Fruit fly (Drosophila melanogaster) whole organism, embryonic: ENCODE results near the gene CG13605.

ENCODE experiments used
- Bdp1 ChIP-seq: fragments of 200-800 bp; sonication (Bioruptor generic); optimal IDR thresholded peaks from 3 replicates; lab custom pipeline; 2016; ENCODE audit warnings: missing biosample characterization, missing genetic modification characterization
- Blimp-1 ChIP-seq: fragments of 200-800 bp; sonication (Bioruptor generic); optimal IDR thresholded peaks from 3 replicates; lab custom pipeline; 2018; ENCODE audit warnings: missing biosample characterization, missing genetic modification characterization, mild to moderate bottlenecking, moderate library complexity, missing genetic modification reagents
- CG11456 ChIP-seq: fragments of 200-800 bp; sonication (Bioruptor generic); IDR thresholded peaks from 3 replicates; pipeline ENCODE4 v1.3.6; 2022; ENCODE audit warnings: missing biosample characterization, missing genetic modification characterization
- CG11695 ChIP-seq: fragments of 200-800 bp; sonication (Bioruptor generic); IDR thresholded peaks from 3 replicates; pipeline ENCODE4 v1.3.6; 2022; ENCODE audit warnings: missing biosample characterization, missing genetic modification characterization
- CG12104 ChIP-seq: fragments of 200-800 bp; sonication (Bioruptor generic); optimal IDR thresholded peaks from 3 replicates; lab custom pipeline; 2016; ENCODE audit warnings: missing biosample characterization, missing genetic modification characterization
- CG17802 ChIP-seq: fragments of 200-800 bp; sonication (Bioruptor generic); optimal IDR thresholded peaks from 2 replicates; lab custom pipeline; 2018; ENCODE audit warnings: missing biosample characterization, mild to moderate bottlenecking, missing genetic modification characterization, moderate library complexity
- CG18599 ChIP-seq: fragments of 200-800 bp; sonication (Bioruptor generic); optimal IDR thresholded peaks from 3 replicates; lab custom pipeline; 2017; ENCODE audit warnings: missing biosample characterization, missing genetic modification characterization, mild to moderate bottlenecking, moderate library complexity, missing genetic modification reagents
- CG2678 ChIP-seq: fragments of 200-800 bp; sonication (Bioruptor generic); optimal IDR thresholded peaks from 3 replicates; lab custom pipeline; 2019; ENCODE audit warnings: missing biosample characterization, mild to moderate bottlenecking, missing genetic modification characterization, moderate library complexity
- CG30020 ChIP-seq: fragments of 200-800 bp; optimal IDR thresholded peaks from 2 replicates; lab custom pipeline; 2019; ENCODE audit warnings: missing biosample characterization, mild to moderate bottlenecking, missing genetic modification characterization, moderate library complexity
- CG31224 ChIP-seq: fragments of 200-800 bp; sonication (Bioruptor generic); IDR thresholded peaks from 2 replicates; pipeline ENCODE4 v1.3.6; 2022; ENCODE audit warnings: missing biosample characterization, missing genetic modification characterization
- CG34376 ChIP-seq: fragments of 200-800 bp; sonication (Bioruptor generic); optimal IDR thresholded peaks from 2 replicates; lab custom pipeline; 2018; ENCODE audit warnings: missing biosample characterization, mild to moderate bottlenecking, missing genetic modification characterization
- CG34422 ChIP-seq: fragments of 200-800 bp; sonication (Bioruptor generic); IDR thresholded peaks from 3 replicates; pipeline ENCODE4 v1.3.6; 2022; ENCODE audit warnings: missing biosample characterization, missing genetic modification characterization
- CG3847 ChIP-seq: fragments of 200-800 bp; sonication (Bioruptor generic); IDR thresholded peaks from 2 replicates; pipeline ENCODE4 v1.3.6; 2022; ENCODE audit warnings: missing biosample characterization, missing genetic modification characterization
- CG4328 ChIP-seq: fragments of 200-800 bp; sonication (Bioruptor generic); optimal IDR thresholded peaks from 3 replicates; lab custom pipeline; 2017; ENCODE audit warnings: missing biosample characterization, missing genetic modification reagents, missing genetic modification characterization
- CG6854 ChIP-seq: fragments of 200-800 bp; sonication (Bioruptor generic); optimal IDR thresholded peaks from 3 replicates; lab custom pipeline; 2017; ENCODE audit warnings: missing biosample characterization, mild to moderate bottlenecking, missing genetic modification characterization
- CG8281 ChIP-seq: fragments of 200-800 bp; sonication (Bioruptor generic); optimal IDR thresholded peaks from 2 replicates; lab custom pipeline; 2018; ENCODE audit warnings: missing biosample characterization, mild to moderate bottlenecking, missing genetic modification characterization, moderate library complexity
- CG9876 ChIP-seq: fragments of 200-800 bp; sonication (Bioruptor generic); optimal IDR thresholded peaks from 2 replicates; lab custom pipeline; 2016; ENCODE audit warnings: missing biosample characterization, missing genetic modification characterization
- Dfd ChIP-seq, 2 experiments: fragments of >200 bp; optimal IDR thresholded peaks; 2 replicates each; lab custom pipeline; 2017; ENCODE audit warnings: missing biosample characterization in 2 of 2, missing genetic modification characterization in 2 of 2
- Ets65A ChIP-seq: fragments of 200-800 bp; sonication (Bioruptor generic); peaks from one replicate; lab custom pipeline; 2016; ENCODE audit warnings: missing biosample characterization, missing genetic modification characterization
- Fer3 ChIP-seq: fragments of 200-800 bp; sonication (Bioruptor generic); optimal IDR thresholded peaks from 2 replicates; lab custom pipeline; 2018; ENCODE audit warnings: missing biosample characterization, mild to moderate bottlenecking, missing genetic modification characterization, moderate library complexity
- GATAe ChIP-seq: fragments of 200-800 bp; sonication (Bioruptor generic); conservative IDR thresholded peaks from 2 replicates; pipeline ENCODE4 v1.3.6; 2022; ENCODE audit warnings: missing biosample characterization, missing genetic modification characterization
- HLH4C ChIP-seq: fragments of 200-800 bp; sonication (Bioruptor generic); IDR thresholded peaks from 3 replicates; pipeline ENCODE4 v1.3.6; 2022; ENCODE audit warnings: missing biosample characterization, missing genetic modification characterization; ENCODE audit not compliant: partially characterized antibody
- HmgZ ChIP-seq: fragments of 200-800 bp; sonication (Bioruptor generic); optimal IDR thresholded peaks from 2 replicates; lab custom pipeline; 2018; ENCODE audit warnings: missing biosample characterization, mild to moderate bottlenecking, missing genetic modification characterization
- Mrtf ChIP-seq: fragments of 200-800 bp; sonication (Bioruptor generic); IDR thresholded peaks from 3 replicates; pipeline ENCODE4 v1.3.6; 2022; ENCODE audit warnings: missing biosample characterization, missing genetic modification characterization
- Spps ChIP-seq: fragments of 200-800 bp; sonication (Bioruptor generic); optimal IDR thresholded peaks from 2 replicates; lab custom pipeline; 2018; ENCODE audit warnings: missing biosample characterization, mild to moderate bottlenecking, missing genetic modification characterization
- Trl ChIP-seq, 3 experiments: fragments of >200 bp in 2 of 3; fragments of 200-800 bp in 1 of 3; sonication (Bioruptor generic) in 1 of 3; optimal IDR thresholded peaks; 2 replicates in 1 of 3; 3 replicates in 2 of 3; lab custom pipeline; 2016 to 2017; ENCODE audit warnings: missing biosample characterization in 1 of 3, missing genetic modification characterization in 1 of 3
- ash1 ChIP-seq: fragments of 200-800 bp; sonication (Bioruptor generic); optimal IDR thresholded peaks from 2 replicates; lab custom pipeline; 2018; ENCODE audit warnings: missing biosample characterization, mild to moderate bottlenecking, missing genetic modification characterization
- cas ChIP-seq: fragments of 200-800 bp; sonication (Bioruptor generic); IDR thresholded peaks from 2 replicates; pipeline ENCODE4 v1.3.6; 2022; ENCODE audit warnings: missing biosample characterization, missing genetic modification characterization
- cg ChIP-seq: fragments of 200-800 bp; sonication (Bioruptor generic); optimal IDR thresholded peaks from 3 replicates; lab custom pipeline; 2019; ENCODE audit warnings: missing biosample characterization, mild to moderate bottlenecking, missing genetic modification characterization, moderate library complexity
- chm ChIP-seq: fragments of 200-800 bp; sonication (Bioruptor generic); IDR thresholded peaks from 2 replicates; pipeline ENCODE4 v1.3.6; 2022; ENCODE audit warnings: missing biosample characterization, missing genetic modification characterization
- chn ChIP-seq: fragments of 200-800 bp; sonication (Bioruptor generic); optimal IDR thresholded peaks from 2 replicates; lab custom pipeline; 2016; ENCODE audit warnings: missing biosample characterization, missing genetic modification characterization
- cwo ChIP-seq: fragments of 200-800 bp; sonication (Bioruptor generic); optimal IDR thresholded peaks from 3 replicates; lab custom pipeline; 2017; ENCODE audit warnings: missing biosample characterization, missing genetic modification characterization, mild to moderate bottlenecking, moderate library complexity, missing genetic modification reagents
- dm ChIP-seq: fragments of 200-800 bp; sonication (Bioruptor generic); optimal IDR thresholded peaks from 3 replicates; lab custom pipeline; 2016; ENCODE audit warnings: missing biosample characterization, missing genetic modification characterization
- exex ChIP-seq: fragments of 200-800 bp; sonication (Bioruptor generic); optimal IDR thresholded peaks from 4 replicates; lab custom pipeline; 2018; ENCODE audit warnings: missing biosample characterization, mild to moderate bottlenecking, missing genetic modification characterization, moderate library complexity
- gfzf ChIP-seq: fragments of 200-800 bp; sonication (Bioruptor generic); optimal IDR thresholded peaks from 2 replicates; lab custom pipeline; 2016; ENCODE audit warnings: missing biosample characterization, mild to moderate bottlenecking, missing genetic modification characterization, moderate library complexity
- grn ChIP-seq: fragments of 200-800 bp; sonication (Bioruptor generic); optimal IDR thresholded peaks from 3 replicates; lab custom pipeline; 2017; ENCODE audit warnings: missing biosample characterization, missing genetic modification characterization
- gro ChIP-seq: fragments of 200-800 bp; sonication (Bioruptor generic); optimal IDR thresholded peaks from 2 replicates; lab custom pipeline; 2016; ENCODE audit warnings: missing biosample characterization, missing genetic modification characterization
- lab ChIP-seq: fragments of 200-800 bp; sonication (Bioruptor generic); optimal IDR thresholded peaks from 3 replicates; lab custom pipeline; 2017; ENCODE audit warnings: missing biosample characterization, missing genetic modification characterization, mild to moderate bottlenecking, moderate library complexity, missing genetic modification reagents
- mirr ChIP-seq: fragments of 200-800 bp; sonication (Bioruptor generic); optimal IDR thresholded peaks from 3 replicates; lab custom pipeline; 2018; ENCODE audit warnings: missing biosample characterization, mild to moderate bottlenecking, missing genetic modification characterization
- odd ChIP-seq: fragments of 200-800 bp; sonication (Bioruptor generic); optimal IDR thresholded peaks from 2 replicates; lab custom pipeline; 2017; ENCODE audit warnings: missing biosample characterization, mild to moderate bottlenecking, missing genetic modification characterization
- prd ChIP-seq, 3 experiments: fragments of >200 bp in 2 of 3; fragments of 200-800 bp in 1 of 3; sonication (Bioruptor generic) in 1 of 3; optimal IDR thresholded peaks in 2 of 3; IDR thresholded peaks in 1 of 3; 2 replicates in 2 of 3; 3 replicates in 1 of 3; pipeline versions ENCODE4 v1.3.6 to Lab custom; 2017 to 2022; ENCODE audit warnings: missing biosample characterization in 1 of 3, missing genetic modification characterization in 1 of 3
- row ChIP-seq: fragments of 200-800 bp; sonication (Bioruptor generic); IDR thresholded peaks from 3 replicates; pipeline ENCODE4 v1.3.6; 2022; ENCODE audit warnings: missing biosample characterization, missing genetic modification characterization
- sd ChIP-seq: fragments of 200-800 bp; sonication (Bioruptor generic); optimal IDR thresholded peaks from 3 replicates; lab custom pipeline; 2018; ENCODE audit warnings: missing biosample characterization, mild to moderate bottlenecking, missing genetic modification characterization, moderate library complexity
- slou ChIP-seq: fragments of 200-800 bp; sonication (Bioruptor generic); optimal IDR thresholded peaks from 3 replicates; lab custom pipeline; 2016; ENCODE audit warnings: missing biosample characterization, missing genetic modification characterization
- slp2 ChIP-seq: fragments of 200-800 bp; sonication (Bioruptor generic); optimal IDR thresholded peaks from 2 replicates; lab custom pipeline; 2016; ENCODE audit warnings: missing biosample characterization, missing genetic modification characterization
- sug ChIP-seq: fragments of 200-800 bp; optimal IDR thresholded peaks from 2 replicates; lab custom pipeline; 2019; ENCODE audit warnings: missing biosample characterization, mild to moderate bottlenecking, missing genetic modification characterization, moderate library complexity
- toy ChIP-seq: fragments of 200-800 bp; sonication (Bioruptor generic); IDR thresholded peaks from 2 replicates; pipeline ENCODE4 v1.3.6; 2022; ENCODE audit warnings: missing biosample characterization, missing genetic modification characterization
- vfl ChIP-seq: fragments of 200-800 bp; sonication (Bioruptor generic); optimal IDR thresholded peaks from 2 replicates; lab custom pipeline; 2016; ENCODE audit warnings: missing biosample characterization, missing genetic modification characterization

Gene CG13605

dm6 chr3R:24084975-24085374 lies 27.2 kb downstream of the CG13605 start:
- TF ChIP-seq Trl (optimal IDR thresholded peaks at IDR 0.05; lab: Kevin White, UChicago) (no peak), Trl (GFP tag; optimal IDR thresholded peaks at IDR 0.05; lab: Kevin White, UChicago) (no peak), HLH4C (GFP tag; lab: Robert Waterston, UW) (no peak), exex (tag; lab: Kevin White, UChicago) (peak; percentile 99), CG18599 (GFP tag; lab: Kevin White, UChicago) (peak; percentile 16), CG31224 (GFP tag; lab: Robert Waterston, UW) (no peak), slou (GFP tag; lab: Kevin White, UChicago) (no peak), mirr (GFP tag; lab: Kevin White, UChicago) (peak; percentile 94), CG34376 (GFP tag; lab: Kevin White, UChicago) (peak; percentile 82), CG4328 (no peak), CG8281 (tag; lab: Kevin White, UChicago) (peak; percentile 1), Blimp-1 (no peak), slp2 (GFP tag; lab: Kevin White, UChicago) (no peak), sug (tag; lab: Kevin White, UChicago) (peak; percentile 64), cg (GFP tag; lab: Kevin White, UChicago) (no peak), lab (GFP tag; lab: Kevin White, UChicago) (peak; percentile 14), GATAe (GFP tag; lab: Robert Waterston, UW) (peak; percentile 19; the same call in 1 of the 2 replicates), Bdp1 (GFP tag; lab: Kevin White, UChicago) (no peak), row (GFP tag; lab: Robert Waterston, UW) (no peak), HmgZ (tag; lab: Kevin White, UChicago) (peak; percentile 26), cwo (GFP tag; lab: Kevin White, UChicago) (peak; percentile 17), chm (GFP tag; lab: Robert Waterston, UW) (no peak), cas (GFP tag; lab: Robert Waterston, UW) (no peak), gfzf (GFP tag; lab: Kevin White, UChicago) (no peak), sd (tag; lab: Kevin White, UChicago) (peak; percentile 94), CG17802 (no peak), grn (GFP tag; lab: Kevin White, UChicago) (peak; percentile 7), CG12104 (GFP tag; lab: Kevin White, UChicago) (no peak), gro (GFP tag; lab: Kevin White, UChicago) (peak; percentile 56)

dm6 chr3R:24079613-24080012 lies 32.6 kb downstream of the CG13605 start:
- TF ChIP-seq Fer3 (no peak), CG3847 (GFP tag; lab: Robert Waterston, UW) (no peak), CG6854 (GFP tag; lab: Kevin White, UChicago) (no peak), chn (no peak), Dfd (GFP tag; optimal IDR thresholded peaks at IDR 0.05; lab: Kevin White, UChicago) (peak in 1 of 2 experiments; percentile 17), Mrtf (GFP tag; lab: Robert Waterston, UW) (0 out of 3 replicates have a peak, but pooled peaks have one; percentile 11), Ets65A (peak; percentile 38)

DNA sequence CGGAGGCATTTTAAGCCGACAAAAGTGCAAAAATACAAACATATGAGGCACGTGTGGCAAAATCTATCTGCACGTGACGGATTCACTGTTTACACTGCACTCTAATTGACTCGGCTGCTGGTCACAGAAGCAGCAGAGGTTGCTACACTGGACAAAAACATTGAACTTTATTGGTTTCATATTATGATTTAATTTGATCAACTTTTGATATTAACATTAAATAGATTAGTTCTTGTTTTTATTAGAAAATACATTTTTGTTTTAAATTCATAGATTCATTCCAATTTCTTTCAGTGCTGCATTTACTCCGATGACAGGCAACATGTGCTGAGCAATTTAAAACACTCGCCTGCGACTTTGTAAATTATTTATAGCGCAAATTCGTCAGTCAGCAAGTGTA lies 33.1 kb downstream of the CG13605 start:
- TF ChIP-seq toy (GFP tag; lab: Robert Waterston, UW) (no peak), CG6854 (GFP tag; lab: Kevin White, UChicago) (no peak), Spps (tag; lab: Kevin White, UChicago) (no peak), prd (optimal IDR thresholded peaks at IDR 0.05; lab: Kevin White, UChicago) (no peak), prd (GFP tag; IDR thresholded peaks at IDR 0.05; lab: Robert Waterston, UW) (0 out of 3 replicates have a peak, but pooled peaks have one; percentile 22), CG11456 (GFP tag; lab: Robert Waterston, UW) (no peak), CG2678 (peak; percentile 27), ash1 (no peak), vfl (no peak), CG3847 (GFP tag; lab: Robert Waterston, UW) (no peak), dm (GFP tag; lab: Kevin White, UChicago) (no peak), CG34422 (GFP tag; lab: Robert Waterston, UW) (no peak), CG11695 (GFP tag; lab: Robert Waterston, UW) (0 out of 3 replicates have a peak, but pooled peaks have one; percentile 23), CG30020 (tag; lab: Kevin White, UChicago) (no peak), odd (GFP tag; lab: Kevin White, UChicago) (no peak), CG9876 (no peak)
